Fruit fly (Drosophila melanogaster) whole organism, prepupa: ENCODE results near the gene CG18294.
A peak's percentile ranks its signal among the peaks of the same experiment; 100 is the strongest.
"Not testable (repeated sequence)": the region's sequence is repeated elsewhere in the genome, so short reads cannot be mapped to it uniquely, and the experiment has no call there.

ENCODE experiments used
- CG10669 ChIP-seq: fragments of 200-800 bp; sonication (Bioruptor generic); optimal IDR thresholded peaks from 3 replicates; lab custom pipeline; 2018; ENCODE audit warnings: missing biosample characterization, mild to moderate bottlenecking, missing genetic modification characterization, moderate library complexity
- CG15336 ChIP-seq: fragments of 200-800 bp; sonication (Bioruptor generic); IDR thresholded peaks from 2 replicates; pipeline ENCODE4 v1.3.6; 2022; ENCODE audit warnings: missing biosample characterization, missing genetic modification characterization
- CG3032 ChIP-seq: fragments of 200-800 bp; optimal IDR thresholded peaks from 2 replicates; lab custom pipeline; 2019; ENCODE audit warnings: missing biosample characterization, mild to moderate bottlenecking, missing genetic modification characterization, moderate library complexity
- CG32006 ChIP-seq: fragments of 200-800 bp; sonication (Bioruptor generic); optimal IDR thresholded peaks from 3 replicates; lab custom pipeline; 2017; ENCODE audit warnings: missing biosample characterization, mild to moderate bottlenecking, missing genetic modification characterization
- CG34406 ChIP-seq: fragments of 200-800 bp; sonication (Bioruptor generic); optimal IDR thresholded peaks from 3 replicates; lab custom pipeline; 2016; ENCODE audit warnings: missing biosample characterization, missing genetic modification characterization
- CG3919 ChIP-seq: fragments of 200-800 bp; sonication (Bioruptor generic); optimal IDR thresholded peaks from 3 replicates; lab custom pipeline; 2016; ENCODE audit warnings: missing biosample characterization, missing genetic modification characterization
- CG4318 ChIP-seq: fragments of 200-800 bp; sonication (Bioruptor generic); optimal IDR thresholded peaks from 3 replicates; lab custom pipeline; 2017; ENCODE audit warnings: missing biosample characterization, mild to moderate bottlenecking, missing genetic modification characterization
- CG6276 ChIP-seq: fragments of 200-800 bp; sonication (Bioruptor generic); optimal IDR thresholded peaks from 2 replicates; lab custom pipeline; 2017; ENCODE audit warnings: missing biosample characterization, mild to moderate bottlenecking, missing genetic modification characterization
- CG6792 ChIP-seq: fragments of 200-800 bp; sonication (Bioruptor generic); optimal IDR thresholded peaks from 3 replicates; lab custom pipeline; 2016; ENCODE audit warnings: missing biosample characterization, missing genetic modification characterization
- CG7368 ChIP-seq: fragments of 200-800 bp; sonication (Bioruptor generic); optimal IDR thresholded peaks from 3 replicates; lab custom pipeline; 2016; ENCODE audit warnings: missing biosample characterization, missing genetic modification characterization
- CG9139 ChIP-seq: fragments of 200-800 bp; sonication (Bioruptor generic); optimal IDR thresholded peaks from 3 replicates; lab custom pipeline; 2017; ENCODE audit warnings: missing biosample characterization, mild to moderate bottlenecking, missing genetic modification characterization
- Eip78C ChIP-seq: fragments of 200-800 bp; sonication (Bioruptor generic); peaks from one replicate; lab custom pipeline; 2016; ENCODE audit warnings: missing biosample characterization, missing genetic modification characterization
- Eip93F ChIP-seq: fragments of 200-800 bp; sonication (Bioruptor generic); optimal IDR thresholded peaks from 2 replicates; lab custom pipeline; 2016; ENCODE audit warnings: missing biosample characterization, mild to moderate bottlenecking, missing genetic modification characterization
- Ets96B ChIP-seq: fragments of 200-800 bp; optimal IDR thresholded peaks from 2 replicates; lab custom pipeline; 2019; ENCODE audit warnings: missing biosample characterization, mild to moderate bottlenecking, missing genetic modification characterization, moderate library complexity
- Gug ChIP-seq: fragments of 200-800 bp; sonication (Bioruptor generic); IDR thresholded peaks from 2 replicates; pipeline ENCODE4 v1.3.6; 2022; ENCODE audit warnings: missing biosample characterization, missing genetic modification characterization
- Hr39 ChIP-seq: fragments of 200-800 bp; sonication (Bioruptor generic); optimal IDR thresholded peaks from 2 replicates; lab custom pipeline; 2016; ENCODE audit warnings: missing biosample characterization, missing genetic modification characterization
- OdsH ChIP-seq: fragments of 200-800 bp; sonication (Bioruptor generic); optimal IDR thresholded peaks from 3 replicates; lab custom pipeline; 2016; ENCODE audit warnings: missing biosample characterization, missing genetic modification characterization
- Smox ChIP-seq: fragments of 200-800 bp; sonication (Bioruptor generic); optimal IDR thresholded peaks from 3 replicates; lab custom pipeline; 2016; ENCODE audit warnings: missing biosample characterization, missing genetic modification characterization
- Sox14 ChIP-seq: fragments of 200-800 bp; sonication (Bioruptor generic); optimal IDR thresholded peaks from 3 replicates; lab custom pipeline; 2016; ENCODE audit warnings: missing biosample characterization, missing genetic modification characterization
- Sox15 ChIP-seq: fragments of 200-800 bp; sonication (Bioruptor generic); optimal IDR thresholded peaks from 3 replicates; lab custom pipeline; 2016; ENCODE audit warnings: missing biosample characterization, missing genetic modification characterization
- cyc ChIP-seq: fragments of 200-800 bp; sonication (Bioruptor generic); optimal IDR thresholded peaks from 3 replicates; lab custom pipeline; 2016; ENCODE audit warnings: missing biosample characterization, missing genetic modification characterization
- dac ChIP-seq: fragments of 200-800 bp; sonication (Bioruptor generic); optimal IDR thresholded peaks from 2 replicates; lab custom pipeline; 2017; ENCODE audit warnings: missing biosample characterization, mild to moderate bottlenecking, missing genetic modification characterization
- eg ChIP-seq: fragments of 200-800 bp; sonication (Bioruptor generic); IDR thresholded peaks from 3 replicates; pipeline ENCODE4 v1.3.6; 2022; ENCODE audit warnings: missing biosample characterization, missing genetic modification characterization
- fd85E ChIP-seq: fragments of 200-800 bp; sonication (Bioruptor generic); optimal IDR thresholded peaks from 3 replicates; lab custom pipeline; 2016; ENCODE audit warnings: missing biosample characterization, missing genetic modification characterization
- fkh ChIP-seq: fragments of 200-800 bp; sonication (Bioruptor generic); optimal IDR thresholded peaks from 3 replicates; lab custom pipeline; 2017; ENCODE audit warnings: missing biosample characterization, mild to moderate bottlenecking, missing genetic modification characterization, moderate library complexity
- net ChIP-seq: fragments of 200-800 bp; sonication (Bioruptor generic); optimal IDR thresholded peaks from 3 replicates; lab custom pipeline; 2016; ENCODE audit warnings: missing biosample characterization, missing genetic modification characterization
- svp ChIP-seq: fragments of 200-800 bp; sonication (Bioruptor generic); peaks from one replicate; lab custom pipeline; 2016; ENCODE audit warnings: missing biosample characterization, missing genetic modification characterization

The CG18294 gene

dm6 chr3L:19500698-19501097 lies 25.3 kb upstream of the CG18294 start, which contains the start of gene CG9451:
Gene CG9451 (minus strand): TSS chr3L:19500798.
- TF ChIP-seq cyc (GFP tag; lab: Kevin White, UChicago), result no peak
- TF ChIP-seq Sox15 (GFP tag; lab: Kevin White, UChicago), result no peak
- no peak for TF ChIP-seq Gug (GFP tag; lab: Robert Waterston, UW)
- no peak for TF ChIP-seq CG6792 (GFP tag; lab: Kevin White, UChicago)
- no peak for TF ChIP-seq CG7368 (GFP tag; lab: Kevin White, UChicago)
- TF ChIP-seq CG3919 (GFP tag; lab: Kevin White, UChicago), result no peak
- no peak for TF ChIP-seq Sox14 (GFP tag; lab: Kevin White, UChicago)
- no peak for TF ChIP-seq CG32006 (GFP tag; lab: Kevin White, UChicago)
- no peak for TF ChIP-seq eg
- TF ChIP-seq, all 60 proteins: peak for 0

dm6 chr3L:19499334-19499733 lies 24.0 kb upstream of the CG18294 start:
- TF ChIP-seq CG9139 (GFP tag; lab: Kevin White, UChicago), result no peak
- TF ChIP-seq Ets96B (tag; lab: Kevin White, UChicago), result no peak
- peak; percentile 26 for TF ChIP-seq fkh (GFP tag; lab: Kevin White, UChicago)

- TF ChIP-seq OdsH (GFP tag; lab: Kevin White, UChicago), result no peak
- TF ChIP-seq fkh (GFP tag; lab: Kevin White, UChicago), result peak; percentile 47
- TF ChIP-seq, all 60 proteins: peak for 1
These were observed 22.2 kb upstream of the CG18294 start, which contains the start of gene CG9449 for dm6 chr3L:19497623-19498022. Gene CG9449 (minus strand): TSS chr3L:19497723.

dm6 chr3L:19497135-19497534 lies 21.8 kb upstream of the CG18294 start:
- TF ChIP-seq Sox15 (GFP tag; lab: Kevin White, UChicago) (no peak), Smox (GFP tag; lab: Kevin White, UChicago) (no peak), CG34406 (no peak), CG3032 (tag; lab: Kevin White, UChicago) (no peak), net (GFP tag; lab: Kevin White, UChicago) (no peak), fd85E (GFP tag; lab: Kevin White, UChicago) (no peak)

- TF ChIP-seq CG32006 (GFP tag; lab: Kevin White, UChicago) (peak; percentile 6), svp (peak; percentile 78), CG10669 (GFP tag; lab: Kevin White, UChicago) (no peak)
These were observed 21.2 kb upstream of the CG18294 start for dm6 chr3L:19496600-19496999.

dm6 chr3L:19495991-19496588 lies 20.7 kb upstream of the CG18294 start:
- TF ChIP-seq Eip78C (GFP tag; lab: Kevin White, UChicago) (peak; percentile 44), fkh (GFP tag; lab: Kevin White, UChicago) (peak; percentile 71), svp (peak; percentile 80), CG4318 (GFP tag; lab: Kevin White, UChicago) (no peak), Hr39 (GFP tag; lab: Kevin White, UChicago) (no peak)
- TF ChIP-seq, all 60 proteins: peak for 3

- TF ChIP-seq OdsH (GFP tag; lab: Kevin White, UChicago) (no peak), dac (no peak), svp (peak; percentile 32), net (GFP tag; lab: Kevin White, UChicago) (no peak)
These were observed 19.6 kb upstream of the CG18294 start for dm6 chr3L:19494954-19495353.

- TF ChIP-seq Eip93F; CG15336; CG6276 (GFP tag; lab: Kevin White, UChicago): not testable (repeated sequence)
These were observed 11.9 kb upstream of the CG18294 start, which contains the start of gene CG32212 for dm6 chr3L:19487260-19487659. Gene CG32212 (plus strand): TSS chr3L:19487560.
